Fruit fly (Drosophila melanogaster) whole organism, embryonic: ENCODE data around the gene bsh.

Experiments
- ATbp ChIP-seq: fragments of 200-800 bp; sonication (Bioruptor generic); optimal IDR thresholded peaks from 2 replicates; lab custom pipeline; 2017; ENCODE audit warnings: missing biosample characterization, mild to moderate bottlenecking, missing genetic modification characterization, missing genetic modification reagents
- Atf-2 ChIP-seq: fragments of 200-800 bp; sonication (Bioruptor generic); optimal IDR thresholded peaks from 2 replicates; lab custom pipeline; 2016; ENCODE audit warnings: missing biosample characterization, missing genetic modification characterization
- Bdp1 ChIP-seq: fragments of 200-800 bp; sonication (Bioruptor generic); optimal IDR thresholded peaks from 3 replicates; lab custom pipeline; 2016; ENCODE audit warnings: missing biosample characterization, missing genetic modification characterization
- CG10267 ChIP-seq: fragments of 200-800 bp; sonication (Bioruptor generic); optimal IDR thresholded peaks from 2 replicates; lab custom pipeline; 2018; ENCODE audit warnings: missing biosample characterization, mild to moderate bottlenecking, missing genetic modification characterization, moderate library complexity
- CG10462 ChIP-seq: fragments of 200-800 bp; sonication (Bioruptor generic); optimal IDR thresholded peaks from 2 replicates; lab custom pipeline; 2016; ENCODE audit warnings: missing biosample characterization, missing genetic modification characterization
- CG10654 ChIP-seq: fragments of 200-800 bp; sonication (Bioruptor generic); optimal IDR thresholded peaks from 2 replicates; lab custom pipeline; 2016; ENCODE audit warnings: missing biosample characterization, missing genetic modification characterization
- CG10979 ChIP-seq: fragments of 200-800 bp; sonication (Bioruptor generic); optimal IDR thresholded peaks from 2 replicates; lab custom pipeline; 2018; ENCODE audit warnings: missing biosample characterization, mild to moderate bottlenecking, missing genetic modification characterization, moderate library complexity
- CG11695 ChIP-seq: fragments of 200-800 bp; sonication (Bioruptor generic); IDR thresholded peaks from 3 replicates; pipeline ENCODE4 v1.3.6; 2022; ENCODE audit warnings: missing biosample characterization, missing genetic modification characterization
- CG12236 ChIP-seq: fragments of 200-800 bp; sonication (Bioruptor generic); optimal IDR thresholded peaks from 2 replicates; lab custom pipeline; 2016; ENCODE audit warnings: missing biosample characterization, missing genetic modification characterization
- CG12299 ChIP-seq: fragments of 200-800 bp; sonication (Bioruptor generic); optimal IDR thresholded peaks from 2 replicates; lab custom pipeline; 2018; ENCODE audit warnings: missing biosample characterization, mild to moderate bottlenecking, missing genetic modification characterization
- CG13296 ChIP-seq: fragments of 200-800 bp; sonication (Bioruptor generic); optimal IDR thresholded peaks from 3 replicates; lab custom pipeline; 2018; ENCODE audit warnings: missing biosample characterization, mild to moderate bottlenecking, missing genetic modification characterization
- CG14860 ChIP-seq: fragments of 200-800 bp; sonication (Bioruptor generic); IDR thresholded peaks from 3 replicates; pipeline ENCODE4 v1.3.6; 2022; ENCODE audit warnings: missing biosample characterization, missing genetic modification characterization; ENCODE audit not compliant: partially characterized antibody
- CG1529 ChIP-seq: fragments of 200-800 bp; sonication (Bioruptor generic); optimal IDR thresholded peaks from 3 replicates; lab custom pipeline; 2018; ENCODE audit warnings: missing biosample characterization, missing genetic modification characterization
- CG15479 ChIP-seq: fragments of 200-800 bp; sonication (Bioruptor generic); optimal IDR thresholded peaks from 3 replicates; lab custom pipeline; 2019; ENCODE audit warnings: missing biosample characterization, mild to moderate bottlenecking, missing genetic modification characterization, moderate library complexity
- CG16813 ChIP-seq: fragments of 200-800 bp; sonication (Bioruptor generic); IDR thresholded peaks from 3 replicates; pipeline ENCODE4 v1.3.6; 2022; ENCODE audit warnings: missing biosample characterization, missing genetic modification characterization; ENCODE audit not compliant: partially characterized antibody
- CG2116 ChIP-seq: fragments of 200-800 bp; sonication (Bioruptor generic); optimal IDR thresholded peaks from 3 replicates; lab custom pipeline; 2018; ENCODE audit warnings: missing biosample characterization, mild to moderate bottlenecking, missing genetic modification characterization
- CG2120 ChIP-seq: fragments of 200-800 bp; sonication (Bioruptor generic); optimal IDR thresholded peaks from 3 replicates; lab custom pipeline; 2016; ENCODE audit warnings: missing biosample characterization, missing genetic modification characterization
- CG32532 ChIP-seq: fragments of 200-800 bp; sonication (Bioruptor generic); IDR thresholded peaks from 2 replicates; pipeline ENCODE4 v1.3.6; 2022; ENCODE audit warnings: missing biosample characterization, missing genetic modification characterization
- CG3407 ChIP-seq: fragments of 200-800 bp; sonication (Bioruptor generic); optimal IDR thresholded peaks from 2 replicates; lab custom pipeline; 2018; ENCODE audit warnings: missing biosample characterization, mild to moderate bottlenecking, missing genetic modification characterization
- CG34224 ChIP-seq: fragments of 200-800 bp; sonication (Bioruptor generic); IDR thresholded peaks from 3 replicates; pipeline ENCODE4 v1.3.6; 2022; ENCODE audit warnings: missing biosample characterization, missing genetic modification characterization; ENCODE audit not compliant: partially characterized antibody
- CG3847 ChIP-seq: fragments of 200-800 bp; sonication (Bioruptor generic); IDR thresholded peaks from 2 replicates; pipeline ENCODE4 v1.3.6; 2022; ENCODE audit warnings: missing biosample characterization, missing genetic modification characterization
- CG5953 ChIP-seq: fragments of 200-800 bp; sonication (Bioruptor generic); IDR thresholded peaks from 2 replicates; pipeline ENCODE4 v1.3.6; 2022; ENCODE audit warnings: missing biosample characterization, missing genetic modification characterization
- CG6689 ChIP-seq: fragments of 200-800 bp; sonication (Bioruptor generic); IDR thresholded peaks from 2 replicates; pipeline ENCODE4 v1.3.6; 2022; ENCODE audit warnings: missing biosample characterization, missing genetic modification characterization
- CG7839 ChIP-seq: fragments of 200-800 bp; sonication (Bioruptor generic); optimal IDR thresholded peaks from 3 replicates; lab custom pipeline; 2018; ENCODE audit warnings: missing biosample characterization, mild to moderate bottlenecking, missing genetic modification characterization, moderate library complexity
- CG9932 ChIP-seq: fragments of 200-800 bp; sonication (Bioruptor generic); IDR thresholded peaks from 2 replicates; pipeline ENCODE4 v1.3.6; 2022; ENCODE audit warnings: missing biosample characterization, missing genetic modification characterization
- Eip74EF ChIP-seq, 2 experiments: fragments of 200-800 bp in 1 of 2; fragments of >200 bp in 1 of 2; sonication (Bioruptor generic) in 1 of 2; optimal IDR thresholded peaks; 2 replicates each; lab custom pipeline; 2017 to 2019; ENCODE audit warnings: missing biosample characterization in 2 of 2, missing genetic modification characterization in 2 of 2, mild to moderate bottlenecking in 1 of 2, moderate library complexity in 1 of 2
- Ets97D ChIP-seq: fragments of 200-800 bp; sonication (Bioruptor generic); optimal IDR thresholded peaks from 3 replicates; lab custom pipeline; 2016; ENCODE audit warnings: missing biosample characterization, missing genetic modification characterization
- Fer1 ChIP-seq: fragments of 200-800 bp; sonication (Bioruptor generic); optimal IDR thresholded peaks from 2 replicates; lab custom pipeline; 2017; ENCODE audit warnings: missing biosample characterization, mild to moderate bottlenecking, missing genetic modification characterization
- GATAe ChIP-seq: fragments of 200-800 bp; sonication (Bioruptor generic); conservative IDR thresholded peaks from 2 replicates; pipeline ENCODE4 v1.3.6; 2022; ENCODE audit warnings: missing biosample characterization, missing genetic modification characterization
- Hr51 ChIP-seq, 2 experiments: fragments of 200-800 bp; sonication (Bioruptor generic); optimal IDR thresholded peaks; 2 replicates in 1 of 2; 3 replicates in 1 of 2; lab custom pipeline; 2016 to 2018; ENCODE audit warnings: missing biosample characterization in 2 of 2, missing genetic modification characterization in 2 of 2, mild to moderate bottlenecking in 1 of 2, moderate library complexity in 1 of 2
- Myb ChIP-seq: fragments of 200-800 bp; sonication (Bioruptor generic); optimal IDR thresholded peaks from 2 replicates; lab custom pipeline; 2016; ENCODE audit warnings: missing biosample characterization, missing genetic modification characterization
- Nf-YA ChIP-seq: fragments of 200-800 bp; sonication (Bioruptor generic); IDR thresholded peaks from 2 replicates; pipeline ENCODE4 v1.3.6; 2022; ENCODE audit warnings: missing biosample characterization, missing genetic modification characterization
- Oaz ChIP-seq: fragments of 200-800 bp; sonication (Bioruptor generic); IDR thresholded peaks from 2 replicates; pipeline ENCODE4 v1.3.6; 2022; ENCODE audit warnings: missing biosample characterization, missing genetic modification characterization
- Vsx1 ChIP-seq: fragments of 200-800 bp; sonication (Bioruptor generic); optimal IDR thresholded peaks from 2 replicates; lab custom pipeline; 2017; ENCODE audit warnings: missing biosample characterization, mild to moderate bottlenecking, missing genetic modification characterization, missing genetic modification reagents
- bowl ChIP-seq: fragments of 200-800 bp; sonication (Bioruptor generic); IDR thresholded peaks from 2 replicates; pipeline ENCODE4 v1.3.6; 2022; ENCODE audit warnings: missing biosample characterization, missing genetic modification characterization
- crol ChIP-seq: fragments of 200-800 bp; sonication (Bioruptor generic); IDR thresholded peaks from 2 replicates; pipeline ENCODE4 v1.3.6; 2022; ENCODE audit warnings: missing biosample characterization, missing genetic modification characterization
- danr ChIP-seq: fragments of 200-800 bp; sonication (Bioruptor generic); IDR thresholded peaks from 2 replicates; pipeline ENCODE4 v1.3.6; 2022; ENCODE audit warnings: missing biosample characterization, missing genetic modification characterization
- dati ChIP-seq: fragments of 200-800 bp; sonication (Bioruptor generic); IDR thresholded peaks from 2 replicates; pipeline ENCODE4 v1.3.6; 2022; ENCODE audit warnings: missing biosample characterization, missing genetic modification characterization
- dmrt11E ChIP-seq: fragments of 200-800 bp; sonication (Bioruptor generic); optimal IDR thresholded peaks from 3 replicates; lab custom pipeline; 2018; ENCODE audit warnings: missing biosample characterization, mild to moderate bottlenecking, missing genetic modification characterization, moderate library complexity
- eyg ChIP-seq: fragments of 200-800 bp; sonication (Bioruptor generic); optimal IDR thresholded peaks from 3 replicates; lab custom pipeline; 2016; ENCODE audit warnings: missing biosample characterization, missing genetic modification characterization
- gfzf ChIP-seq: fragments of 200-800 bp; sonication (Bioruptor generic); optimal IDR thresholded peaks from 2 replicates; lab custom pipeline; 2016; ENCODE audit warnings: missing biosample characterization, mild to moderate bottlenecking, missing genetic modification characterization, moderate library complexity
- hb ChIP-seq: fragments of 200-800 bp; sonication (Bioruptor generic); IDR thresholded peaks from 3 replicates; pipeline ENCODE4 v1.3.6; 2022; ENCODE audit warnings: missing biosample characterization, missing genetic modification characterization; ENCODE audit not compliant: partially characterized antibody
- kay ChIP-seq: fragments of 200-800 bp; sonication (Bioruptor generic); optimal IDR thresholded peaks from 2 replicates; lab custom pipeline; 2016; ENCODE audit warnings: missing biosample characterization, missing genetic modification characterization
- klu ChIP-seq: fragments of 200-800 bp; sonication (Bioruptor generic); IDR thresholded peaks from 2 replicates; pipeline ENCODE4 v1.3.6; 2022; ENCODE audit warnings: missing biosample characterization, missing genetic modification characterization
- lab ChIP-seq: fragments of 200-800 bp; sonication (Bioruptor generic); optimal IDR thresholded peaks from 3 replicates; lab custom pipeline; 2017; ENCODE audit warnings: missing biosample characterization, missing genetic modification characterization, mild to moderate bottlenecking, moderate library complexity, missing genetic modification reagents
- lbe ChIP-seq: fragments of 200-800 bp; sonication (Bioruptor generic); optimal IDR thresholded peaks from 2 replicates; lab custom pipeline; 2016; ENCODE audit warnings: missing biosample characterization, mild to moderate bottlenecking, missing genetic modification characterization
- nerfin-1 ChIP-seq: fragments of 200-800 bp; sonication (Bioruptor generic); optimal IDR thresholded peaks from 3 replicates; lab custom pipeline; 2019; ENCODE audit warnings: missing biosample characterization, mild to moderate bottlenecking, missing genetic modification characterization, moderate library complexity
- rib ChIP-seq: fragments of 200-800 bp; sonication (Bioruptor generic); IDR thresholded peaks from 2 replicates; pipeline ENCODE4 v1.3.6; 2022; ENCODE audit warnings: missing biosample characterization, missing genetic modification characterization
- salm ChIP-seq: fragments of 200-800 bp; sonication (Bioruptor generic); optimal IDR thresholded peaks from 2 replicates; lab custom pipeline; 2018; ENCODE audit warnings: missing biosample characterization, mild to moderate bottlenecking, missing genetic modification characterization
- zen2 ChIP-seq: fragments of 200-800 bp; sonication (Bioruptor generic); IDR thresholded peaks from 3 replicates; pipeline ENCODE4 v1.3.6; 2022; ENCODE audit warnings: missing biosample characterization, missing genetic modification characterization; ENCODE audit not compliant: partially characterized antibody
- zfh2 ChIP-seq: fragments of 200-800 bp; sonication (Bioruptor generic); optimal IDR thresholded peaks from 2 replicates; lab custom pipeline; 2016; ENCODE audit warnings: missing biosample characterization, missing genetic modification characterization

bsh gene

DNA sequence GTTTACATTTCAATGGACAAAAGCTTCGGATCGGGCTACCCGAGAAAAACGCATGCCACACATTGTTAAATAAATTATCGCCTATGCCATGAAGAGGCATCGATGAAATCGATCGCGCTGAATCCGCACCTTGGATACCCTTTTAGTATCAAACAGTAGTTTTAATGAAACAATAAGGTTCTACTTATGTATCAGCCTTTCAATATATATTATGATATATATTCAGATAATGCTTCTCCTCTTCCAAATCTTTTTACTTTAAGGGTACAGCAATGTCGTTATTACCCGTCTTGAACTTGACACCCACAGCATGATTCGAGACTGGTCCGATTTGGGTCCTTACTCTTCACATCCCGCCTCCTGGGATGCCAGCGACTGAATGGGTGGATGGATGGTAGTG lies 31.1 kb upstream of the bsh start (continued):
- TF ChIP-seq CG9932 (GFP tag; lab: Robert Waterston, UW): no peak
- no peak for TF ChIP-seq danr (GFP tag; lab: Robert Waterston, UW)
- no peak for TF ChIP-seq hb (GFP tag; lab: Robert Waterston, UW)
- no peak for TF ChIP-seq Ets97D (GFP tag; lab: Kevin White, UChicago)
- no peak for TF ChIP-seq CG12236 (GFP tag; lab: Kevin White, UChicago)
- TF ChIP-seq Oaz (GFP tag; lab: Robert Waterston, UW): no peak
- peak in 1 of 2 experiments; percentile 32 for TF ChIP-seq Hr51 (GFP tag; optimal IDR thresholded peaks at IDR 0.05; lab: Kevin White, UChicago)
- no peak for TF ChIP-seq Vsx1 (GFP tag; lab: Kevin White, UChicago)
- no peak for TF ChIP-seq Eip74EF (GFP tag; optimal IDR thresholded peaks at IDR 0.05; lab: Kevin White, UChicago)
- TF ChIP-seq GATAe: no peak
- TF ChIP-seq lbe (GFP tag; lab: Kevin White, UChicago): no peak
- TF ChIP-seq CG12299 (tag; lab: Kevin White, UChicago): no peak
- no peak for TF ChIP-seq dati
- TF ChIP-seq CG3847 (GFP tag; lab: Robert Waterston, UW): no peak; the same call in 1 of the 2 replicates
- TF ChIP-seq CG3407 (GFP tag; lab: Kevin White, UChicago): no peak
- peak; percentile 25 for TF ChIP-seq CG10267 (tag; lab: Kevin White, UChicago)
- no peak for TF ChIP-seq CG32532 (GFP tag; lab: Robert Waterston, UW)
- peak; percentile 48 for TF ChIP-seq lab (GFP tag; lab: Kevin White, UChicago)
- TF ChIP-seq Myb (GFP tag; lab: Kevin White, UChicago): no peak
- no peak for TF ChIP-seq CG34224 (GFP tag; lab: Robert Waterston, UW)
- TF ChIP-seq zfh2 (GFP tag; lab: Kevin White, UChicago): no peak
- TF ChIP-seq dmrt11E (tag; lab: Kevin White, UChicago): peak; percentile 21
- no peak for TF ChIP-seq CG2120 (GFP tag; lab: Kevin White, UChicago)
- TF ChIP-seq CG2116 (GFP tag; lab: Kevin White, UChicago): no peak
- peak; percentile 43 for TF ChIP-seq CG10979 (tag; lab: Kevin White, UChicago)
- TF ChIP-seq ATbp (GFP tag; lab: Kevin White, UChicago): peak; percentile 19
- no peak for TF ChIP-seq nerfin-1
- TF ChIP-seq CG11695 (GFP tag; lab: Robert Waterston, UW): 0 out of 3 replicates have a peak, but pooled peaks have one; percentile 10
- no peak for TF ChIP-seq klu
- TF ChIP-seq eyg (GFP tag; lab: Kevin White, UChicago): no peak
- TF ChIP-seq CG14860 (GFP tag; lab: Robert Waterston, UW): no peak
- TF ChIP-seq CG10654: no peak
- TF ChIP-seq CG13296 (GFP tag; lab: Kevin White, UChicago): no peak
- TF ChIP-seq CG10462 (GFP tag; lab: Kevin White, UChicago): no peak
- no peak for TF ChIP-seq Bdp1 (GFP tag; lab: Kevin White, UChicago)
- TF ChIP-seq Fer1 (GFP tag; lab: Kevin White, UChicago): peak; percentile 29
- TF ChIP-seq crol (GFP tag; lab: Robert Waterston, UW): no peak
- TF ChIP-seq CG15479 (GFP tag; lab: Kevin White, UChicago): no peak
- TF ChIP-seq Nf-YA (GFP tag; lab: Robert Waterston, UW): no peak
- TF ChIP-seq CG5953 (GFP tag; lab: Robert Waterston, UW): no peak
- TF ChIP-seq salm: no peak
- no peak for TF ChIP-seq CG1529
- no peak for TF ChIP-seq gfzf (GFP tag; lab: Kevin White, UChicago)
- TF ChIP-seq Atf-2 (GFP tag; lab: Kevin White, UChicago): no peak
- TF ChIP-seq bowl (GFP tag; lab: Robert Waterston, UW): no peak
- no peak for TF ChIP-seq CG6689
- no peak for TF ChIP-seq rib (GFP tag; lab: Robert Waterston, UW)
- no peak for TF ChIP-seq kay (GFP tag; lab: Kevin White, UChicago)
- peak; percentile 54 for TF ChIP-seq CG7839 (tag; lab: Kevin White, UChicago)
- TF ChIP-seq zen2 (GFP tag; lab: Robert Waterston, UW): no peak
- no peak for TF ChIP-seq CG16813 (GFP tag; lab: Robert Waterston, UW)
